Fruit fly (Drosophila melanogaster): ENCODE results near the gene CG2258.

The CG2258 gene

DNA sequence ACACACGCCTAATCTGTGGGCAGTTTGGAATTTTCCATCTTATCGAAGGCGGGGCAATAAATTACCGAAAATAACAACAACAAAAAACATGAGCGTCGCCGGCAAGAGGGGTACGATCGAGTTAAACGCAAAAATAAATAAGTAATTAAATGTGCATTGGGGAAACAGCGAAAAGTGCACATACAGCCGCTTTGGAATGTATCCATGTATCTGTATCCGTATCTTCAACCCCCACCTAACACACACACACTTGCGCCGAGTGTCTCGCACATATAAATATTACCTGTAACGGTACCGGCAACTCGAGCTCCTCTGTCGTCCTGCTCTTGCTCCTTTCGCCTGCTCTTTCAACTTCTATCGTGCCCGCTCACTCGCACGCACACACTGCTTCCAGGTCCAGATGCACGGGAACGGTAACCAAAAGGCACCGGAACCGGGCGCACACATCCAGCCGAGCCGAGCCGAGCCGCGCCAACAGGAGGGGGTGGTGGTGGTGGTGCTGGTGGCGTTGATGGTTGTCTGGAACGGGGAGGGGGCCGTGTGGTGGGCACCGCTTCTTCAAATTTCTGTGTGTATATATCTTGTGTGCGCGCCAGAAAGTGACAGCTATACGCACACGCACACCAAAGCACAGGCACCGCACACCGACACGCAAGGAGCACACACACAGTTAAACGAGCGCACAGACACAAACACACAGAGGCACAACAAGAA lies 39.6 kb upstream of the CG2258 start (continued):
- TF ChIP-seq OdsH (GFP tag; optimal IDR thresholded peaks at IDR 0.05) (no peak), net (GFP tag; optimal IDR thresholded peaks at IDR 0.05) (peak; percentile 47), CG15336 (GFP tag; IDR thresholded peaks at IDR 0.05) (no peak), CG10631 (GFP tag; optimal IDR thresholded peaks at IDR 0.05) (no peak), CG3032 (tag; optimal IDR thresholded peaks at IDR 0.05) (peak; percentile 3), esn (GFP tag; optimal IDR thresholded peaks at IDR 0.05) (peak; percentile 47), Eip93F (GFP tag; optimal IDR thresholded peaks at IDR 0.05) (peak; percentile 0), dac (GFP tag; optimal IDR thresholded peaks at IDR 0.05) (no peak), svp (GFP tag) (peak; percentile 83), Lpt (GFP tag; optimal IDR thresholded peaks at IDR 0.05) (no peak), CG8119 (GFP tag; IDR thresholded peaks at IDR 0.05) (0 out of 3 replicates have a peak, but pooled peaks have one; percentile 41), fkh (GFP tag; optimal IDR thresholded peaks at IDR 0.05) (no peak), CG8319 (GFP tag; optimal IDR thresholded peaks at IDR 0.05) (no peak), acj6 (GFP tag; optimal IDR thresholded peaks at IDR 0.05) (no peak), dsx (GFP tag; optimal IDR thresholded peaks at IDR 0.05; ENCODE audit: poor library complexity, severe bottlenecking) (no peak), CG11294 (GFP tag; IDR thresholded peaks at IDR 0.05) (no peak), CG6276 (GFP tag; optimal IDR thresholded peaks at IDR 0.05) (no peak), CG16779 (tag; optimal IDR thresholded peaks at IDR 0.05) (no peak)

DNA sequence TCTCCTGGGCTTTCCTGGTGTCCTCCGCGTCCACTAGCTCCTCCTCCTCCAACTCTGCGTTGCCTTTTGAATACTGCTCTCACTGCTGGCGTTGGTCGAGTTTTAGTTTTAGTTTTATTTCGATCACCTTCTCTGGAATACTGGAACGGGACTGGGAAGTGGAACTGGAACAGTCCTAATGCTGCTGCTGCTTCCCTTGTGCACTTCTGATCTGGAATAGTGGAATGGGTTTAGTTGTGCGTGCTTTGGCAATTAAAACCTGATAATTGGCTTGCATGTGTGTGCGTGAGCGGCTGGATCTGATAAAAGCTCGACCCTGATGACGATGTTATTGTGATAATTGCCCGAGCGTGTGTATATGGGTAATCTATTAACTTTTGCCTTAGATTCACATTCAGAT lies 38.8 kb upstream of the CG2258 start:
- TF ChIP-seq Lpt (GFP tag; optimal IDR thresholded peaks at IDR 0.05) (no peak), achi (GFP tag; optimal IDR thresholded peaks at IDR 0.05) (no peak), fd59A (GFP tag; optimal IDR thresholded peaks at IDR 0.05) (no peak), CG11902 (GFP tag; optimal IDR thresholded peaks at IDR 0.05) (no peak), salr (GFP tag; optimal IDR thresholded peaks at IDR 0.05) (no peak), Blimp-1 (GFP tag; optimal IDR thresholded peaks at IDR 0.05) (no peak), CG6276 (GFP tag; optimal IDR thresholded peaks at IDR 0.05) (no peak), svp (GFP tag) (no peak), Sox14 (GFP tag; optimal IDR thresholded peaks at IDR 0.05) (no peak), Hr4 (GFP tag; optimal IDR thresholded peaks at IDR 0.05) (no peak), CG4318 (GFP tag; optimal IDR thresholded peaks at IDR 0.05) (no peak), CG8119 (GFP tag; IDR thresholded peaks at IDR 0.05) (no peak)

DNA sequence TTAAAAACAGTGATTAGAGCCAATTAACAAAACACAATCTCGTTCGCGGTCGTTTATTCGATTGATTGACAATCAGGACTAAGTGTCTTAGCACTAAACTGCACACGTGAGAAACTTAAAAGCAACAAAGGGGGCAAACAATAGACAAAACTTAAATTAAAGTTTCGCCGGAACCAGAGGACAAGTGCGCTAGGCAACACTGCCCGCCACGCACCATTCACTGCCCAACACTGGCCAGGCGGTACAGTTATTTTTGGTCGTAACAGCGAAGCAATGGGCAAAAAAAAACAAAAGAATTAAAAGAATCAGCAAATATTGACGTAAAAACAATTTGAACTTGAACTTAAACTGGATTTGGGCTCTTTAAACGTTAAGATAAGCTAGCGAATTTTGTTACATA lies 35.4 kb upstream of the CG2258 start:
- TF ChIP-seq CG4318 (GFP tag; optimal IDR thresholded peaks at IDR 0.05) (no peak), CG6808 (GFP tag; optimal IDR thresholded peaks at IDR 0.05) (no peak), spab (GFP tag; optimal IDR thresholded peaks at IDR 0.05) (no peak), lz (GFP tag; optimal IDR thresholded peaks at IDR 0.05) (no peak), Eip78C (GFP tag) (no peak), Sox15 (GFP tag; optimal IDR thresholded peaks at IDR 0.05) (no peak), svp (GFP tag) (no peak), CG10669 (GFP tag; optimal IDR thresholded peaks at IDR 0.05) (no peak), CG15336 (GFP tag; IDR thresholded peaks at IDR 0.05) (no peak), esn (GFP tag; optimal IDR thresholded peaks at IDR 0.05) (no peak), Lpt (GFP tag; optimal IDR thresholded peaks at IDR 0.05) (no peak), Sox102F (GFP tag; optimal IDR thresholded peaks at IDR 0.05) (no peak), CG7368 (GFP tag; optimal IDR thresholded peaks at IDR 0.05) (no peak), CG11902 (GFP tag; optimal IDR thresholded peaks at IDR 0.05) (no peak), salr (GFP tag; optimal IDR thresholded peaks at IDR 0.05) (no peak), dac (GFP tag; optimal IDR thresholded peaks at IDR 0.05) (no peak)

DNA sequence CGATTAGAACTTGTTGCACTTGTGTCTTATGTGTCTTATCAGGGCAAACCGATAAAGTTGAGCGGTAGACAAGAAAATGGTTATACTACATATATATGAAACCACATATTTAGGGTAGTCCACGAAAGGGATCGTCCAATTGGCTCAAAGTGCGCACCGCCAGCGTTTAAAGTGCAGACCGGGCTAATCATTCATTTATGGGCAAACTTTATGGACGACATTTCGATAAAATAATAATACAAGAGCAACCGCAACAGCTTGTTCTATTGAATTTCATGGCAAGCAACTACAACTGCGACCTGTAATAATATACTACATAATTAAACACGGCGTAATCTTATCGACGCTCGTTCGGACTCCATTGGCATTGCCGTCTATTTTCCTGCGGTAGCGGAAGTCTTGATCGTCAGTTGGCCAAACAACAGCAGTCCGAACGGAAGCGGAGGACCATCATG lies 33.6 kb upstream of the CG2258 start, which contains the start of the genes cyr and CG2120:
Gene cyr (minus strand): TSS at position 294 of the 455 bp plus-strand sequence.
Gene CG2120 (plus strand): TSS at position 405 of the 455 bp plus-strand sequence.
- no peak for TF ChIP-seq cyc (GFP tag; optimal IDR thresholded peaks at IDR 0.05)
- TF ChIP-seq vri (GFP tag; optimal IDR thresholded peaks at IDR 0.05): no peak
- TF ChIP-seq dac (GFP tag; optimal IDR thresholded peaks at IDR 0.05): no peak
- TF ChIP-seq CG32006 (GFP tag; optimal IDR thresholded peaks at IDR 0.05): no peak
